Fruit fly (Drosophila melanogaster) whole organism, embryonic: Measurements from ENCODE around the gene ImpE1.

Experiments
- B-H2 ChIP-seq: fragments of 200-800 bp; sonication (Bioruptor generic); optimal IDR thresholded peaks from 2 replicates; lab custom pipeline; 2018; ENCODE audit warnings: missing biosample characterization, mild to moderate bottlenecking, missing genetic modification characterization
- CG10274 ChIP-seq: fragments of 200-800 bp; sonication (Bioruptor generic); optimal IDR thresholded peaks from 3 replicates; lab custom pipeline; 2017; ENCODE audit warnings: missing biosample characterization, mild to moderate bottlenecking, missing genetic modification characterization
- CG10431 ChIP-seq: fragments of 200-800 bp; sonication (Bioruptor generic); optimal IDR thresholded peaks from 3 replicates; lab custom pipeline; 2018; ENCODE audit warnings: missing biosample characterization, mild to moderate bottlenecking, missing genetic modification characterization
- CG10654 ChIP-seq: fragments of 200-800 bp; sonication (Bioruptor generic); optimal IDR thresholded peaks from 2 replicates; lab custom pipeline; 2016; ENCODE audit warnings: missing biosample characterization, missing genetic modification characterization
- CG12299 ChIP-seq: fragments of 200-800 bp; sonication (Bioruptor generic); optimal IDR thresholded peaks from 2 replicates; lab custom pipeline; 2018; ENCODE audit warnings: missing biosample characterization, mild to moderate bottlenecking, missing genetic modification characterization
- CG12744 ChIP-seq: fragments of 200-800 bp; sonication (Bioruptor generic); optimal IDR thresholded peaks from 2 replicates; lab custom pipeline; 2016; ENCODE audit warnings: missing biosample characterization, missing genetic modification characterization
- CG14710 ChIP-seq: fragments of 200-800 bp; sonication (Bioruptor generic); optimal IDR thresholded peaks from 3 replicates; lab custom pipeline; 2019; ENCODE audit warnings: missing biosample characterization, mild to moderate bottlenecking, missing genetic modification characterization, moderate library complexity
- CG17359 ChIP-seq: fragments of 200-800 bp; sonication (Bioruptor generic); optimal IDR thresholded peaks from 3 replicates; lab custom pipeline; 2018; ENCODE audit warnings: missing biosample characterization, mild to moderate bottlenecking, missing genetic modification characterization, moderate library complexity
- CG2129 ChIP-seq: fragments of 200-800 bp; sonication (Bioruptor generic); IDR thresholded peaks from 2 replicates; pipeline ENCODE4 v1.3.6; 2022; ENCODE audit warnings: missing biosample characterization, missing genetic modification characterization; ENCODE audit not compliant: partially characterized antibody
- CG2202 ChIP-seq: fragments of 200-800 bp; sonication (Bioruptor generic); optimal IDR thresholded peaks from 2 replicates; lab custom pipeline; 2018; ENCODE audit warnings: missing biosample characterization, mild to moderate bottlenecking, missing genetic modification characterization
- CG31388 ChIP-seq: fragments of 200-800 bp; sonication (Bioruptor generic); optimal IDR thresholded peaks from 2 replicates; lab custom pipeline; 2016; ENCODE audit warnings: missing biosample characterization, missing genetic modification characterization
- CG34376 ChIP-seq: fragments of 200-800 bp; sonication (Bioruptor generic); optimal IDR thresholded peaks from 2 replicates; lab custom pipeline; 2018; ENCODE audit warnings: missing biosample characterization, mild to moderate bottlenecking, missing genetic modification characterization
- CG42726 ChIP-seq: fragments of 200-800 bp; sonication (Bioruptor generic); IDR thresholded peaks from 2 replicates; pipeline ENCODE4 v1.3.6; 2022; ENCODE audit warnings: missing biosample characterization, missing genetic modification characterization; ENCODE audit not compliant: partially characterized antibody
- CG4617 ChIP-seq: fragments of 200-800 bp; sonication (Bioruptor generic); optimal IDR thresholded peaks from 3 replicates; lab custom pipeline; 2016; ENCODE audit warnings: missing biosample characterization, missing genetic modification characterization, borderline replicate concordance
- CG6175 ChIP-seq: fragments of 200-800 bp; sonication (Bioruptor generic); IDR thresholded peaks from 3 replicates; pipeline ENCODE4 v1.3.6; 2022; ENCODE audit warnings: missing biosample characterization, missing genetic modification characterization
- CG6654 ChIP-seq: fragments of 200-800 bp; sonication (Bioruptor generic); optimal IDR thresholded peaks from 2 replicates; lab custom pipeline; 2017; ENCODE audit warnings: missing biosample characterization, mild to moderate bottlenecking, missing genetic modification characterization
- CG6813 ChIP-seq: fragments of 200-800 bp; sonication (Bioruptor generic); optimal IDR thresholded peaks from 2 replicates; lab custom pipeline; 2017; ENCODE audit warnings: missing biosample characterization, missing genetic modification characterization, mild to moderate bottlenecking, moderate library complexity, missing genetic modification reagents
- CG7357 ChIP-seq: fragments of 200-800 bp; sonication (Bioruptor generic); IDR thresholded peaks from 3 replicates; pipeline ENCODE4 v1.3.6; 2022; ENCODE audit warnings: missing biosample characterization, missing genetic modification characterization
- CG8944 ChIP-seq: fragments of 200-800 bp; sonication (Bioruptor generic); optimal IDR thresholded peaks from 3 replicates; lab custom pipeline; 2016; ENCODE audit warnings: missing biosample characterization, missing genetic modification characterization
- D19A ChIP-seq: fragments of 200-800 bp; optimal IDR thresholded peaks from 3 replicates; lab custom pipeline; 2019; ENCODE audit warnings: missing biosample characterization, mild to moderate bottlenecking, missing genetic modification characterization, moderate library complexity
- Dfd ChIP-seq, 2 experiments: fragments of >200 bp; optimal IDR thresholded peaks; 2 replicates each; lab custom pipeline; 2017; ENCODE audit warnings: missing biosample characterization in 2 of 2, missing genetic modification characterization in 2 of 2
- Eip74EF ChIP-seq, 2 experiments: fragments of 200-800 bp in 1 of 2; fragments of >200 bp in 1 of 2; sonication (Bioruptor generic) in 1 of 2; optimal IDR thresholded peaks; 2 replicates each; lab custom pipeline; 2017 to 2019; ENCODE audit warnings: missing biosample characterization in 2 of 2, missing genetic modification characterization in 2 of 2, mild to moderate bottlenecking in 1 of 2, moderate library complexity in 1 of 2
- Fer1 ChIP-seq: fragments of 200-800 bp; sonication (Bioruptor generic); optimal IDR thresholded peaks from 2 replicates; lab custom pipeline; 2017; ENCODE audit warnings: missing biosample characterization, mild to moderate bottlenecking, missing genetic modification characterization
- Nf-YA ChIP-seq: fragments of 200-800 bp; sonication (Bioruptor generic); IDR thresholded peaks from 2 replicates; pipeline ENCODE4 v1.3.6; 2022; ENCODE audit warnings: missing biosample characterization, missing genetic modification characterization
- Rx ChIP-seq: fragments of 200-800 bp; sonication (Bioruptor generic); IDR thresholded peaks from 2 replicates; pipeline ENCODE4 v1.3.6; 2022; ENCODE audit warnings: missing biosample characterization, missing genetic modification characterization
- Scr ChIP-seq: fragments of 200-800 bp; sonication (Bioruptor generic); IDR thresholded peaks from 2 replicates; pipeline ENCODE4 v1.3.6; 2022; ENCODE audit warnings: missing biosample characterization, missing genetic modification characterization; ENCODE audit not compliant: partially characterized antibody
- Usf ChIP-seq: fragments of 200-800 bp; sonication (Bioruptor generic); optimal IDR thresholded peaks from 2 replicates; lab custom pipeline; 2017; ENCODE audit warnings: missing genotype, missing biosample characterization, missing genetic modification characterization
- Xbp1 ChIP-seq: fragments of 200-800 bp; sonication (Bioruptor generic); optimal IDR thresholded peaks from 3 replicates; lab custom pipeline; 2016; ENCODE audit warnings: missing biosample characterization, mild to moderate bottlenecking, missing genetic modification characterization
- ato ChIP-seq: fragments of 200-800 bp; sonication (Bioruptor generic); IDR thresholded peaks from 2 replicates; pipeline ENCODE4 v1.3.6; 2022; ENCODE audit warnings: missing biosample characterization, missing genetic modification characterization; ENCODE audit not compliant: partially characterized antibody
- bbx ChIP-seq: fragments of 200-800 bp; sonication (Bioruptor generic); IDR thresholded peaks from 2 replicates; pipeline ENCODE4 v1.3.6; 2022; ENCODE audit warnings: missing biosample characterization, missing genetic modification characterization; ENCODE audit not compliant: partially characterized antibody
- bcd ChIP-seq: fragments of 200-800 bp; sonication (Bioruptor generic); optimal IDR thresholded peaks from 2 replicates; lab custom pipeline; 2017; ENCODE audit warnings: missing biosample characterization, mild to moderate bottlenecking, missing genetic modification characterization
- cwo ChIP-seq: fragments of 200-800 bp; sonication (Bioruptor generic); optimal IDR thresholded peaks from 3 replicates; lab custom pipeline; 2017; ENCODE audit warnings: missing biosample characterization, missing genetic modification characterization, mild to moderate bottlenecking, moderate library complexity, missing genetic modification reagents
- da ChIP-seq: fragments of 200-800 bp; sonication (Bioruptor generic); optimal IDR thresholded peaks from 2 replicates; lab custom pipeline; 2016; ENCODE audit warnings: missing biosample characterization, missing genetic modification characterization
- disco-r ChIP-seq: fragments of 200-800 bp; sonication (Bioruptor generic); optimal IDR thresholded peaks from 2 replicates; lab custom pipeline; 2016; ENCODE audit warnings: missing biosample characterization, missing genetic modification characterization
- fru ChIP-seq: fragments of >200 bp; optimal IDR thresholded peaks from 2 replicates; lab custom pipeline; 2017
- gsb-n ChIP-seq: fragments of 200-800 bp; sonication (Bioruptor generic); optimal IDR thresholded peaks from 3 replicates; lab custom pipeline; 2018; ENCODE audit warnings: missing biosample characterization, mild to moderate bottlenecking, missing genetic modification characterization
- hbn ChIP-seq: fragments of 200-800 bp; sonication (Bioruptor generic); IDR thresholded peaks from 2 replicates; pipeline ENCODE4 v1.3.6; 2022; ENCODE audit warnings: missing biosample characterization, missing genetic modification characterization; ENCODE audit not compliant: partially characterized antibody
- kay ChIP-seq: fragments of 200-800 bp; sonication (Bioruptor generic); optimal IDR thresholded peaks from 2 replicates; lab custom pipeline; 2016; ENCODE audit warnings: missing biosample characterization, missing genetic modification characterization
- kni ChIP-seq: fragments of 200-800 bp; sonication (Bioruptor generic); optimal IDR thresholded peaks from 3 replicates; lab custom pipeline; 2017; ENCODE audit warnings: mild to moderate bottlenecking, missing biosample characterization, missing genetic modification reagents, missing genetic modification characterization
- lola ChIP-seq, 3 experiments: fragments of >200 bp in 2 of 3; fragments of 200-800 bp in 1 of 3; sonication (Bioruptor generic) in 1 of 3; optimal IDR thresholded peaks; 2 replicates each; lab custom pipeline; 2017 to 2019; ENCODE audit warnings: missing biosample characterization in 3 of 3, missing genetic modification characterization in 3 of 3, mild to moderate bottlenecking in 1 of 3, moderate library complexity in 1 of 3
- mirr ChIP-seq: fragments of 200-800 bp; sonication (Bioruptor generic); optimal IDR thresholded peaks from 3 replicates; lab custom pipeline; 2018; ENCODE audit warnings: missing biosample characterization, mild to moderate bottlenecking, missing genetic modification characterization
- oc ChIP-seq: fragments of 200-800 bp; sonication (Bioruptor generic); optimal IDR thresholded peaks from 2 replicates; lab custom pipeline; 2018; ENCODE audit warnings: missing biosample characterization, mild to moderate bottlenecking, missing genetic modification characterization, moderate library complexity
- onecut ChIP-seq: fragments of 200-800 bp; sonication (Bioruptor generic); IDR thresholded peaks from 2 replicates; pipeline ENCODE4 v1.3.6; 2022; ENCODE audit warnings: missing biosample characterization, missing genetic modification characterization
- peb ChIP-seq: fragments of 200-800 bp; sonication (Bioruptor generic); IDR thresholded peaks from 2 replicates; pipeline ENCODE4 v1.3.6; 2022; ENCODE audit warnings: missing biosample characterization, missing genetic modification characterization
- pzg ChIP-seq: fragments of 200-800 bp; sonication (Bioruptor generic); optimal IDR thresholded peaks from 3 replicates; lab custom pipeline; 2018; ENCODE audit warnings: missing biosample characterization, mild to moderate bottlenecking, missing genetic modification characterization, moderate library complexity
- sr ChIP-seq: fragments of 200-800 bp; sonication (Bioruptor generic); IDR thresholded peaks from 3 replicates; pipeline ENCODE4 v1.3.6; 2022; ENCODE audit warnings: missing biosample characterization, missing genetic modification characterization
- sug ChIP-seq: fragments of 200-800 bp; optimal IDR thresholded peaks from 2 replicates; lab custom pipeline; 2019; ENCODE audit warnings: missing biosample characterization, mild to moderate bottlenecking, missing genetic modification characterization, moderate library complexity
- tgo ChIP-seq: fragments of 200-800 bp; sonication (Bioruptor generic); IDR thresholded peaks from 3 replicates; pipeline ENCODE4 v1.3.6; 2022; ENCODE audit warnings: missing biosample characterization, missing genetic modification characterization
- vfl ChIP-seq: fragments of 200-800 bp; sonication (Bioruptor generic); optimal IDR thresholded peaks from 2 replicates; lab custom pipeline; 2016; ENCODE audit warnings: missing biosample characterization, missing genetic modification characterization

The ImpE1 gene

DNA sequence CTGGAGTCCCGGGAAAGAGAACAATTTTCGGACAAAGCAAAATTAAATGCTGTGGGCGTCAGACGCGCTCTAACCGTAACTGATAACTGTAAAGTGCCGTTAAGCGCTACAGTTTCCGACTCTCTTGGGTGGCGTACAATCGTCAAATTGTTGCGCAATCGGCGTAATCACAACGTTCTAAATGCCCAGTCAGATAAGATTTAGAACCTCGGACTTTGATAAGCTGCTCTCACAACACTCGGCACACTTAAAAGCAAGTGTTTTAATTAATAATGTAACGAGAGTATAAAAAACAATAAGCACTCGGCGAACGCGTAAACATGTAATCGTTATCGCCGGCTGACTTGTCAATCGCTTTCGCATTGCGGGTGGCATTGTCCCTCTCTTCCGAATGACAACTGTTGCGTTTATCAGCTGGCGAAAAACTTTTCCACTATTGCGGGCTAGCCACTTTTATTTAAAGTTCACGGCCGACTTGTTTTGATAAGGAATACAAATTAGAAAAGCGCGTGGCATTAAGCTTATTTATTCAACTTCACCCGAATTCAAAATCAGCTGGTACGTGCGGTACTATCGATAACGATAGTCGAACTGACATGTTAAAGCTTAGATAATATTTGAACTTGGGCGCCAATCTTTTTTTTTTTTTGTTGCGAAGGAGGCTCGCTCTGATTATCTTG is 13.3 kb upstream of the ImpE1 start (continued):
- no peak for TF ChIP-seq disco-r (GFP tag; lab: Kevin White, UChicago)
- peak; percentile 95 for TF ChIP-seq mirr (GFP tag; lab: Kevin White, UChicago)
- TF ChIP-seq vfl (GFP tag; lab: Kevin White, UChicago): no peak
- no peak for TF ChIP-seq cwo
- no peak for TF ChIP-seq D19A
- no peak for TF ChIP-seq Usf (GFP tag; lab: Kevin White, UChicago)
- TF ChIP-seq CG10654 (GFP tag; lab: Kevin White, UChicago): no peak
- no peak for TF ChIP-seq Nf-YA (GFP tag; lab: Robert Waterston, UW)
- TF ChIP-seq CG6654: no peak
- TF ChIP-seq Xbp1: no peak
- no peak for TF ChIP-seq kni (GFP tag; lab: Kevin White, UChicago)
- TF ChIP-seq CG12744 (GFP tag; lab: Kevin White, UChicago): no peak
- TF ChIP-seq CG34376 (GFP tag; lab: Kevin White, UChicago): peak; percentile 95
- TF ChIP-seq gsb-n (tag; lab: Kevin White, UChicago): no peak
- TF ChIP-seq B-H2: no peak
- no peak for TF ChIP-seq CG6175 (GFP tag; lab: Robert Waterston, UW)
- peak; percentile 69 for TF ChIP-seq hbn
- TF ChIP-seq CG42726 (GFP tag; lab: Robert Waterston, UW): no peak
- TF ChIP-seq Scr: peak; percentile 72
- TF ChIP-seq Rx (GFP tag; lab: Robert Waterston, UW): no peak
- no peak for TF ChIP-seq Dfd (GFP tag; optimal IDR thresholded peaks at IDR 0.05; lab: Kevin White, UChicago)
- TF ChIP-seq CG4617 (GFP tag; lab: Kevin White, UChicago): no peak
- peak; percentile 41; the same call in 1 of the 2 replicates for TF ChIP-seq ato (GFP tag; lab: Robert Waterston, UW)
- TF ChIP-seq bcd: no peak
- no peak for TF ChIP-seq peb (GFP tag; lab: Robert Waterston, UW)
- peak; percentile 57; the same call in 1 of the 2 replicates for TF ChIP-seq bbx (GFP tag; lab: Robert Waterston, UW)
- TF ChIP-seq da: no peak
- TF ChIP-seq Eip74EF (GFP tag; optimal IDR thresholded peaks at IDR 0.05; lab: Kevin White, UChicago): no peak
- TF ChIP-seq oc (tag; lab: Kevin White, UChicago): no peak
- TF ChIP-seq kay (GFP tag; lab: Kevin White, UChicago): no peak
- TF ChIP-seq lola (GFP tag; optimal IDR thresholded peaks at IDR 0.05; lab: Kevin White, UChicago): no peak
- TF ChIP-seq CG2129 (GFP tag; lab: Robert Waterston, UW): no peak; the same call in 1 of the 2 replicates
- no peak for TF ChIP-seq CG2202
- TF ChIP-seq Fer1 (GFP tag; lab: Kevin White, UChicago): no peak
- TF ChIP-seq CG7357 (GFP tag; lab: Robert Waterston, UW): no peak
- no peak for TF ChIP-seq CG17359 (tag; lab: Kevin White, UChicago)
- TF ChIP-seq CG8944 (GFP tag; lab: Kevin White, UChicago): no peak
- no peak for TF ChIP-seq CG31388
- no peak for TF ChIP-seq fru (lab: Kevin White, UChicago)
- TF ChIP-seq CG12299 (tag; lab: Kevin White, UChicago): no peak
- TF ChIP-seq onecut (GFP tag; lab: Robert Waterston, UW): no peak
- TF ChIP-seq CG6813: no peak
- TF ChIP-seq CG14710 (tag; lab: Kevin White, UChicago): no peak
- TF ChIP-seq tgo (GFP tag; lab: Robert Waterston, UW): no peak
- TF ChIP-seq CG10431: no peak
- no peak for TF ChIP-seq sr (GFP tag; lab: Robert Waterston, UW)
- peak; percentile 99 for TF ChIP-seq sug (tag; lab: Kevin White, UChicago)
- no peak for TF ChIP-seq CG10274 (GFP tag; lab: Kevin White, UChicago)
- TF ChIP-seq pzg (GFP tag; lab: Kevin White, UChicago): peak; percentile 32
